Fruit fly (Drosophila melanogaster) whole organism, embryonic: ENCODE measurements around the gene CG14778.

Source experiments
- Adf1 ChIP-seq: fragments of 200-800 bp; sonication (Bioruptor generic); IDR thresholded peaks from 2 replicates; pipeline ENCODE4 v1.3.6; 2022; ENCODE audit warnings: missing biosample characterization, missing genetic modification characterization
- Aef1 ChIP-seq: fragments of 200-800 bp; sonication (Bioruptor generic); IDR thresholded peaks from 3 replicates; pipeline ENCODE4 v1.3.6; 2022; ENCODE audit warnings: missing biosample characterization, missing genetic modification characterization
- Awh ChIP-seq: fragments of 200-800 bp; sonication (Bioruptor generic); IDR thresholded peaks from 2 replicates; pipeline ENCODE4, ENCODE4 v1.3.6; 2022; ENCODE audit warnings: missing biosample characterization, missing genetic modification characterization
- CG10147 ChIP-seq: fragments of 200-800 bp; sonication (Bioruptor generic); optimal IDR thresholded peaks from 2 replicates; lab custom pipeline; 2019; ENCODE audit warnings: missing biosample characterization, mild to moderate bottlenecking, missing genetic modification characterization, moderate library complexity
- CG1024 ChIP-seq: fragments of 200-800 bp; sonication (Bioruptor generic); IDR thresholded peaks from 2 replicates; pipeline ENCODE4 v1.3.6; 2022; ENCODE audit warnings: missing biosample characterization, missing genetic modification characterization
- CG10274 ChIP-seq: fragments of 200-800 bp; sonication (Bioruptor generic); optimal IDR thresholded peaks from 3 replicates; lab custom pipeline; 2017; ENCODE audit warnings: missing biosample characterization, mild to moderate bottlenecking, missing genetic modification characterization
- CG10543 ChIP-seq: fragments of 200-800 bp; sonication (Bioruptor generic); optimal IDR thresholded peaks from 3 replicates; lab custom pipeline; 2017; ENCODE audit warnings: missing biosample characterization, mild to moderate bottlenecking, missing genetic modification characterization, moderate library complexity
- CG12071 ChIP-seq: fragments of 200-800 bp; sonication (Bioruptor generic); optimal IDR thresholded peaks from 3 replicates; lab custom pipeline; 2018; ENCODE audit warnings: missing biosample characterization, mild to moderate bottlenecking, missing genetic modification characterization
- CG1233 ChIP-seq: fragments of 200-800 bp; sonication (Bioruptor generic); optimal IDR thresholded peaks from 4 replicates; lab custom pipeline; 2018; ENCODE audit warnings: missing biosample characterization, mild to moderate bottlenecking, missing genetic modification characterization
- CG12744 ChIP-seq: fragments of 200-800 bp; sonication (Bioruptor generic); optimal IDR thresholded peaks from 2 replicates; lab custom pipeline; 2016; ENCODE audit warnings: missing biosample characterization, missing genetic modification characterization
- CG13894 ChIP-seq: fragments of 200-800 bp; sonication (Bioruptor generic); optimal IDR thresholded peaks from 3 replicates; lab custom pipeline; 2018; ENCODE audit warnings: missing biosample characterization, mild to moderate bottlenecking, missing genetic modification characterization, moderate library complexity
- CG14441 ChIP-seq: fragments of 200-800 bp; sonication (Bioruptor generic); IDR thresholded peaks from 2 replicates; pipeline ENCODE4 v1.3.6; 2022; ENCODE audit warnings: missing biosample characterization, missing genetic modification characterization
- CG15601 ChIP-seq: fragments of 200-800 bp; sonication (Bioruptor generic); optimal IDR thresholded peaks from 3 replicates; lab custom pipeline; 2019; ENCODE audit warnings: missing biosample characterization, mild to moderate bottlenecking, missing genetic modification characterization, moderate library complexity
- CG18476 ChIP-seq: fragments of 200-800 bp; sonication (Bioruptor generic); optimal IDR thresholded peaks from 2 replicates; lab custom pipeline; 2016; ENCODE audit warnings: missing biosample characterization, mild to moderate bottlenecking, missing genetic modification characterization
- CG18599 ChIP-seq: fragments of 200-800 bp; sonication (Bioruptor generic); optimal IDR thresholded peaks from 3 replicates; lab custom pipeline; 2017; ENCODE audit warnings: missing biosample characterization, missing genetic modification characterization, mild to moderate bottlenecking, moderate library complexity, missing genetic modification reagents
- CG2120 ChIP-seq: fragments of 200-800 bp; sonication (Bioruptor generic); optimal IDR thresholded peaks from 3 replicates; lab custom pipeline; 2016; ENCODE audit warnings: missing biosample characterization, missing genetic modification characterization
- CG30431 ChIP-seq: fragments of 200-800 bp; sonication (Bioruptor generic); optimal IDR thresholded peaks from 2 replicates; lab custom pipeline; 2017; ENCODE audit warnings: missing biosample characterization, missing genetic modification characterization
- CG31224 ChIP-seq: fragments of 200-800 bp; sonication (Bioruptor generic); IDR thresholded peaks from 2 replicates; pipeline ENCODE4 v1.3.6; 2022; ENCODE audit warnings: missing biosample characterization, missing genetic modification characterization
- CG31365 ChIP-seq: fragments of 200-800 bp; sonication (Bioruptor generic); optimal IDR thresholded peaks from 2 replicates; lab custom pipeline; 2018; ENCODE audit warnings: missing biosample characterization, mild to moderate bottlenecking, missing genetic modification characterization
- CG31388 ChIP-seq: fragments of 200-800 bp; sonication (Bioruptor generic); optimal IDR thresholded peaks from 2 replicates; lab custom pipeline; 2016; ENCODE audit warnings: missing biosample characterization, missing genetic modification characterization
- CG3163 ChIP-seq: fragments of 200-800 bp; sonication (Bioruptor generic); optimal IDR thresholded peaks from 3 replicates; lab custom pipeline; 2016; ENCODE audit warnings: missing biosample characterization, missing genetic modification characterization
- CG3838 ChIP-seq: fragments of 200-800 bp; sonication (Bioruptor generic); optimal IDR thresholded peaks from 3 replicates; lab custom pipeline; 2016; ENCODE audit warnings: missing biosample characterization, missing genetic modification characterization
- CG4282 ChIP-seq: fragments of 200-800 bp; sonication (Bioruptor generic); optimal IDR thresholded peaks from 2 replicates; lab custom pipeline; 2016; ENCODE audit warnings: missing biosample characterization, missing genetic modification characterization
- CG6683 ChIP-seq: fragments of 200-800 bp; sonication (Bioruptor generic); optimal IDR thresholded peaks from 2 replicates; lab custom pipeline; 2017; ENCODE audit warnings: missing biosample characterization, mild to moderate bottlenecking, missing genetic modification characterization, missing genetic modification reagents
- CG7987 ChIP-seq: fragments of 200-800 bp; sonication (Bioruptor generic); optimal IDR thresholded peaks from 2 replicates; lab custom pipeline; 2018; ENCODE audit warnings: missing biosample characterization, mild to moderate bottlenecking, missing genetic modification characterization, moderate library complexity
- CG8089 ChIP-seq: fragments of 200-800 bp; sonication (Bioruptor generic); optimal IDR thresholded peaks from 3 replicates; lab custom pipeline; 2016; ENCODE audit warnings: missing biosample characterization, missing genetic modification characterization
- CG9437 ChIP-seq: fragments of 200-800 bp; sonication (Bioruptor generic); optimal IDR thresholded peaks from 2 replicates; lab custom pipeline; 2018; ENCODE audit warnings: missing biosample characterization, mild to moderate bottlenecking, missing genetic modification characterization
- CG9727 ChIP-seq: fragments of 200-800 bp; sonication (Bioruptor generic); optimal IDR thresholded peaks from 3 replicates; lab custom pipeline; 2017; ENCODE audit warnings: missing biosample characterization, mild to moderate bottlenecking, missing genetic modification characterization
- CG9817 ChIP-seq: fragments of 200-800 bp; sonication (Bioruptor generic); optimal IDR thresholded peaks from 2 replicates; lab custom pipeline; 2018; ENCODE audit warnings: missing biosample characterization, mild to moderate bottlenecking, missing genetic modification characterization, moderate library complexity
- CHES-1-like ChIP-seq: fragments of 200-800 bp; sonication (Bioruptor generic); optimal IDR thresholded peaks from 2 replicates; lab custom pipeline; 2016; ENCODE audit warnings: missing biosample characterization, missing genetic modification characterization
- CkIIα-i1 ChIP-seq: fragments of 200-800 bp; sonication (Bioruptor generic); IDR thresholded peaks from 2 replicates; pipeline ENCODE4 v1.3.6; 2022; ENCODE audit warnings: missing biosample characterization, missing genetic modification characterization
- Drgx ChIP-seq: fragments of 200-800 bp; sonication (Bioruptor generic); IDR thresholded peaks from 2 replicates; pipeline ENCODE4 v1.3.6; 2022; ENCODE audit warnings: missing biosample characterization, missing genetic modification characterization
- HmgD ChIP-seq: fragments of 200-800 bp; sonication (Bioruptor generic); optimal IDR thresholded peaks from 3 replicates; lab custom pipeline; 2016; ENCODE audit warnings: missing biosample characterization, missing genetic modification characterization
- Hr78 ChIP-seq, 2 experiments: fragments of 200-800 bp in 1 of 2; fragments of >200 bp in 1 of 2; sonication (Bioruptor generic) in 1 of 2; optimal IDR thresholded peaks; 2 replicates each; lab custom pipeline; 2017 to 2019; ENCODE audit warnings: missing biosample characterization in 2 of 2, missing genetic modification characterization in 2 of 2, mild to moderate bottlenecking in 1 of 2, moderate library complexity in 1 of 2
- Hsf ChIP-seq: fragments of 200-800 bp; sonication (Bioruptor generic); optimal IDR thresholded peaks from 3 replicates; lab custom pipeline; 2016; ENCODE audit warnings: missing biosample characterization, missing genetic modification characterization
- br ChIP-seq: fragments of >200 bp; optimal IDR thresholded peaks from 2 replicates; lab custom pipeline; 2017
- btn ChIP-seq: fragments of 200-800 bp; sonication (Bioruptor generic); optimal IDR thresholded peaks from 2 replicates; lab custom pipeline; 2016; ENCODE audit warnings: missing biosample characterization, missing genetic modification characterization
- crc ChIP-seq: fragments of 200-800 bp; sonication (Bioruptor generic); optimal IDR thresholded peaks from 2 replicates; lab custom pipeline; 2016; ENCODE audit warnings: missing biosample characterization, missing genetic modification characterization
- croc ChIP-seq: fragments of 200-800 bp; sonication (Bioruptor generic); conservative IDR thresholded peaks from 3 replicates; pipeline ENCODE4 v1.3.6; 2022; ENCODE audit warnings: missing biosample characterization, missing genetic modification characterization
- ems ChIP-seq: fragments of 200-800 bp; sonication (Bioruptor generic); optimal IDR thresholded peaks from 3 replicates; lab custom pipeline; 2016; ENCODE audit warnings: missing biosample characterization, missing genetic modification characterization
- esg ChIP-seq: fragments of 200-800 bp; sonication (Bioruptor generic); conservative IDR thresholded peaks from 2 replicates; pipeline ENCODE4 v1.3.6; 2022; ENCODE audit warnings: missing biosample characterization, missing genetic modification characterization
- eyg ChIP-seq: fragments of 200-800 bp; sonication (Bioruptor generic); optimal IDR thresholded peaks from 3 replicates; lab custom pipeline; 2016; ENCODE audit warnings: missing biosample characterization, missing genetic modification characterization
- fu2 ChIP-seq: fragments of 200-800 bp; sonication (Bioruptor generic); optimal IDR thresholded peaks from 2 replicates; lab custom pipeline; 2016; ENCODE audit warnings: missing biosample characterization, missing genetic modification characterization
- ham ChIP-seq: fragments of 200-800 bp; sonication (Bioruptor generic); IDR thresholded peaks from 2 replicates; pipeline ENCODE4 v1.3.6; 2022; ENCODE audit warnings: missing biosample characterization, missing genetic modification characterization
- jing ChIP-seq: fragments of 200-800 bp; sonication (Bioruptor generic); optimal IDR thresholded peaks from 2 replicates; lab custom pipeline; 2018; ENCODE audit warnings: missing biosample characterization, mild to moderate bottlenecking, missing genetic modification characterization
- nau ChIP-seq: fragments of 200-800 bp; sonication (Bioruptor generic); optimal IDR thresholded peaks from 3 replicates; lab custom pipeline; 2017; ENCODE audit warnings: missing biosample characterization, mild to moderate bottlenecking, missing genetic modification characterization, missing genetic modification reagents
- pnt ChIP-seq: fragments of 200-800 bp; sonication (Bioruptor generic); optimal IDR thresholded peaks from 3 replicates; lab custom pipeline; 2016; ENCODE audit warnings: missing biosample characterization, missing genetic modification characterization
- stwl ChIP-seq: fragments of 200-800 bp; sonication (Bioruptor generic); optimal IDR thresholded peaks from 3 replicates; lab custom pipeline; 2018; ENCODE audit warnings: missing biosample characterization, mild to moderate bottlenecking, missing genetic modification characterization, moderate library complexity
- zf30C ChIP-seq: fragments of 200-800 bp; sonication (Bioruptor generic); optimal IDR thresholded peaks from 3 replicates; lab custom pipeline; 2018; ENCODE audit warnings: missing biosample characterization, mild to moderate bottlenecking, missing genetic modification characterization
- zfh2 ChIP-seq: fragments of 200-800 bp; sonication (Bioruptor generic); optimal IDR thresholded peaks from 2 replicates; lab custom pipeline; 2016; ENCODE audit warnings: missing biosample characterization, missing genetic modification characterization

Gene CG14778

dm6 chrX:1478276-1479122, 11.2 kb downstream of the CG14778 start, which contains the start of gene rush (continued):
- no peak for TF ChIP-seq croc (GFP tag; lab: Robert Waterston, UW)
- no peak for TF ChIP-seq br (lab: Kevin White, UChicago)
- TF ChIP-seq ham (GFP tag; lab: Robert Waterston, UW) = no peak
- no peak for TF ChIP-seq CG18476 (GFP tag; lab: Kevin White, UChicago)
- no peak for TF ChIP-seq crc (GFP tag; lab: Kevin White, UChicago)
- peak; percentile 95 for TF ChIP-seq zf30C (GFP tag; lab: Kevin White, UChicago)
- TF ChIP-seq pnt (GFP tag; lab: Kevin White, UChicago) = peak; percentile 24
- TF ChIP-seq jing = no peak
- TF ChIP-seq CG1233 = no peak
- no peak for TF ChIP-seq CG12744 (GFP tag; lab: Kevin White, UChicago)
- TF ChIP-seq CG4282 = no peak
- no peak for TF ChIP-seq CkIIα-i1 (GFP tag; lab: Robert Waterston, UW)
- TF ChIP-seq CG12071 (GFP tag; lab: Kevin White, UChicago) = no peak
- TF ChIP-seq CG9817 (tag; lab: Kevin White, UChicago) = peak; percentile 35
- TF ChIP-seq CG15601 (tag; lab: Kevin White, UChicago) = no peak
- no peak for TF ChIP-seq CG31388 (GFP tag; lab: Kevin White, UChicago)
- TF ChIP-seq zfh2 (GFP tag; lab: Kevin White, UChicago) = peak; percentile 63
- no peak for TF ChIP-seq CHES-1-like (GFP tag; lab: Kevin White, UChicago)
- TF ChIP-seq ems = peak; percentile 13
- peak; percentile 27 for TF ChIP-seq stwl
- no peak for TF ChIP-seq CG13894
- peak; percentile 41 for TF ChIP-seq CG18599 (GFP tag; lab: Kevin White, UChicago)
- TF ChIP-seq CG6683 (GFP tag; lab: Kevin White, UChicago) = no peak
- no peak for TF ChIP-seq CG31224
- no peak for TF ChIP-seq CG1024 (GFP tag; lab: Robert Waterston, UW)
- TF ChIP-seq Awh (GFP tag; lab: Robert Waterston, UW) = no peak
- TF ChIP-seq CG3163 = peak; percentile 19
- no peak for TF ChIP-seq CG10274 (GFP tag; lab: Kevin White, UChicago)
- TF ChIP-seq Aef1 (GFP tag; lab: Robert Waterston, UW) = 0 out of 3 replicates have a peak, but pooled peaks have one; percentile 21
- no peak for TF ChIP-seq Adf1 (GFP tag; lab: Robert Waterston, UW)
- TF ChIP-seq HmgD (GFP tag; lab: Kevin White, UChicago) = peak; percentile 15
- peak; percentile 29; the same call in 1 of the 2 replicates for TF ChIP-seq CG14441 (GFP tag; lab: Robert Waterston, UW)
- no peak for TF ChIP-seq CG7987 (GFP tag; lab: Kevin White, UChicago)
- TF ChIP-seq fu2 (GFP tag; lab: Kevin White, UChicago) = no peak
- TF ChIP-seq CG3838 (GFP tag; lab: Kevin White, UChicago) = no peak
- peak; percentile 8 for TF ChIP-seq CG9727 (GFP tag; lab: Kevin White, UChicago)
- TF ChIP-seq btn = no peak
- no peak for TF ChIP-seq CG30431 (GFP tag; lab: Kevin White, UChicago)
- no peak for TF ChIP-seq Hr78 (GFP tag; optimal IDR thresholded peaks at IDR 0.05; lab: Kevin White, UChicago)
- no peak for TF ChIP-seq CG31365 (tag; lab: Kevin White, UChicago)
- TF ChIP-seq Drgx (GFP tag; lab: Robert Waterston, UW) = no peak; the same call in 1 of the 2 replicates
- TF ChIP-seq CG8089 (GFP tag; lab: Kevin White, UChicago) = no peak
- no peak for TF ChIP-seq esg (GFP tag; lab: Robert Waterston, UW)
- TF ChIP-seq CG9437 (GFP tag; lab: Kevin White, UChicago) = no peak
- TF ChIP-seq CG2120 (GFP tag; lab: Kevin White, UChicago) = peak; percentile 65
- TF ChIP-seq eyg = no peak
- no peak for TF ChIP-seq nau (GFP tag; lab: Kevin White, UChicago)
- TF ChIP-seq CG10543 (GFP tag; lab: Kevin White, UChicago) = peak; percentile 26
- peak; percentile 24 for TF ChIP-seq Hsf (GFP tag; lab: Kevin White, UChicago)
- TF ChIP-seq CG10147 (GFP tag; lab: Kevin White, UChicago) = no peak
